Fruit fly (Drosophila melanogaster) whole organism, embryonic: ENCODE measurements around the gene CG11905.

Experiments
- ATbp ChIP-seq: fragments of 200-800 bp; sonication (Bioruptor generic); optimal IDR thresholded peaks from 2 replicates; lab custom pipeline; 2017; ENCODE audit warnings: missing biosample characterization, mild to moderate bottlenecking, missing genetic modification characterization, missing genetic modification reagents
- Awh ChIP-seq: fragments of 200-800 bp; sonication (Bioruptor generic); IDR thresholded peaks from 2 replicates; pipeline ENCODE4, ENCODE4 v1.3.6; 2022; ENCODE audit warnings: missing biosample characterization, missing genetic modification characterization
- B-H1 ChIP-seq: fragments of 200-800 bp; sonication (Bioruptor generic); IDR thresholded peaks from 3 replicates; pipeline ENCODE4 v1.3.6; 2022; ENCODE audit warnings: missing biosample characterization, missing genetic modification characterization
- Blimp-1 ChIP-seq: fragments of 200-800 bp; sonication (Bioruptor generic); optimal IDR thresholded peaks from 3 replicates; lab custom pipeline; 2018; ENCODE audit warnings: missing biosample characterization, missing genetic modification characterization, mild to moderate bottlenecking, moderate library complexity, missing genetic modification reagents
- CG10147 ChIP-seq: fragments of 200-800 bp; sonication (Bioruptor generic); optimal IDR thresholded peaks from 2 replicates; lab custom pipeline; 2019; ENCODE audit warnings: missing biosample characterization, mild to moderate bottlenecking, missing genetic modification characterization, moderate library complexity
- CG12769 ChIP-seq: fragments of 200-800 bp; sonication (Bioruptor generic); optimal IDR thresholded peaks from 2 replicates; lab custom pipeline; 2019; ENCODE audit warnings: missing biosample characterization, mild to moderate bottlenecking, missing genetic modification characterization, moderate library complexity
- CG13296 ChIP-seq: fragments of 200-800 bp; sonication (Bioruptor generic); optimal IDR thresholded peaks from 3 replicates; lab custom pipeline; 2018; ENCODE audit warnings: missing biosample characterization, mild to moderate bottlenecking, missing genetic modification characterization
- CG1529 ChIP-seq: fragments of 200-800 bp; sonication (Bioruptor generic); optimal IDR thresholded peaks from 3 replicates; lab custom pipeline; 2018; ENCODE audit warnings: missing biosample characterization, missing genetic modification characterization
- CG17186 ChIP-seq: fragments of 200-800 bp; sonication (Bioruptor generic); optimal IDR thresholded peaks from 3 replicates; lab custom pipeline; 2017; ENCODE audit warnings: missing biosample characterization, missing genetic modification reagents, missing genetic modification characterization
- CG17802 ChIP-seq: fragments of 200-800 bp; sonication (Bioruptor generic); optimal IDR thresholded peaks from 2 replicates; lab custom pipeline; 2018; ENCODE audit warnings: missing biosample characterization, mild to moderate bottlenecking, missing genetic modification characterization, moderate library complexity
- CG17829 ChIP-seq: fragments of 200-800 bp; optimal IDR thresholded peaks from 2 replicates; lab custom pipeline; 2019; ENCODE audit warnings: missing biosample characterization, mild to moderate bottlenecking, missing genetic modification characterization, moderate library complexity
- CG1792 ChIP-seq: fragments of 200-800 bp; sonication (Bioruptor generic); optimal IDR thresholded peaks from 2 replicates; lab custom pipeline; 2016; ENCODE audit warnings: missing biosample characterization, missing genetic modification characterization
- CG18476 ChIP-seq: fragments of 200-800 bp; sonication (Bioruptor generic); optimal IDR thresholded peaks from 2 replicates; lab custom pipeline; 2016; ENCODE audit warnings: missing biosample characterization, mild to moderate bottlenecking, missing genetic modification characterization
- CG2199 ChIP-seq: fragments of 200-800 bp; sonication (Bioruptor generic); IDR thresholded peaks from 3 replicates; pipeline ENCODE4 v1.3.6; 2022; ENCODE audit warnings: missing biosample characterization, missing genetic modification characterization
- CG2889 ChIP-seq: fragments of 200-800 bp; sonication (Bioruptor generic); IDR thresholded peaks from 3 replicates; pipeline ENCODE4 v1.3.6; 2022; ENCODE audit warnings: missing biosample characterization, missing genetic modification characterization
- CG31388 ChIP-seq: fragments of 200-800 bp; sonication (Bioruptor generic); optimal IDR thresholded peaks from 2 replicates; lab custom pipeline; 2016; ENCODE audit warnings: missing biosample characterization, missing genetic modification characterization
- CG32772 ChIP-seq: fragments of 200-800 bp; sonication (Bioruptor generic); IDR thresholded peaks from 2 replicates; pipeline ENCODE4 v1.3.6; 2022; ENCODE audit warnings: missing biosample characterization, missing genetic modification characterization
- CG42726 ChIP-seq: fragments of 200-800 bp; sonication (Bioruptor generic); IDR thresholded peaks from 2 replicates; pipeline ENCODE4 v1.3.6; 2022; ENCODE audit warnings: missing biosample characterization, missing genetic modification characterization; ENCODE audit not compliant: partially characterized antibody
- CG7745 ChIP-seq: fragments of 200-800 bp; sonication (Bioruptor generic); optimal IDR thresholded peaks from 2 replicates; lab custom pipeline; 2018; ENCODE audit warnings: missing biosample characterization, mild to moderate bottlenecking, missing genetic modification characterization, moderate library complexity
- CG8281 ChIP-seq: fragments of 200-800 bp; sonication (Bioruptor generic); optimal IDR thresholded peaks from 2 replicates; lab custom pipeline; 2018; ENCODE audit warnings: missing biosample characterization, mild to moderate bottlenecking, missing genetic modification characterization, moderate library complexity
- CG8944 ChIP-seq: fragments of 200-800 bp; sonication (Bioruptor generic); optimal IDR thresholded peaks from 3 replicates; lab custom pipeline; 2016; ENCODE audit warnings: missing biosample characterization, missing genetic modification characterization
- Dip2 ChIP-seq: fragments of 200-800 bp; sonication (Bioruptor generic); IDR thresholded peaks from 2 replicates; pipeline ENCODE4 v1.3.6; 2022; ENCODE audit warnings: missing biosample characterization, missing genetic modification characterization
- Drgx ChIP-seq: fragments of 200-800 bp; sonication (Bioruptor generic); IDR thresholded peaks from 2 replicates; pipeline ENCODE4 v1.3.6; 2022; ENCODE audit warnings: missing biosample characterization, missing genetic modification characterization
- H2.0 ChIP-seq: fragments of 200-800 bp; sonication (Bioruptor generic); IDR thresholded peaks from 2 replicates; pipeline ENCODE4 v1.3.6; 2022; ENCODE audit warnings: missing biosample characterization, missing genetic modification characterization
- HHEX ChIP-seq: fragments of 200-800 bp; sonication (Bioruptor generic); optimal IDR thresholded peaks from 3 replicates; lab custom pipeline; 2017; ENCODE audit warnings: missing biosample characterization, mild to moderate bottlenecking, missing genetic modification characterization, missing genetic modification reagents
- Hey ChIP-seq: fragments of 200-800 bp; sonication (Bioruptor generic); optimal IDR thresholded peaks from 3 replicates; lab custom pipeline; 2018; ENCODE audit warnings: missing biosample characterization, mild to moderate bottlenecking, missing genetic modification characterization
- Hr51 ChIP-seq, 2 experiments: fragments of 200-800 bp; sonication (Bioruptor generic); optimal IDR thresholded peaks; 2 replicates in 1 of 2; 3 replicates in 1 of 2; lab custom pipeline; 2016 to 2018; ENCODE audit warnings: missing biosample characterization in 2 of 2, missing genetic modification characterization in 2 of 2, mild to moderate bottlenecking in 1 of 2, moderate library complexity in 1 of 2
- Lim3 ChIP-seq: fragments of 200-800 bp; sonication (Bioruptor generic); IDR thresholded peaks from 2 replicates; pipeline ENCODE4 v1.3.6; 2022; ENCODE audit warnings: missing biosample characterization, missing genetic modification characterization
- Med ChIP-seq: fragments of 200-800 bp; sonication (Bioruptor generic); peaks from one replicate; lab custom pipeline; 2016; ENCODE audit warnings: missing biosample characterization, missing genetic modification characterization, mild to moderate bottlenecking, inconsistent platforms, moderate library complexity
- Oaz ChIP-seq: fragments of 200-800 bp; sonication (Bioruptor generic); IDR thresholded peaks from 2 replicates; pipeline ENCODE4 v1.3.6; 2022; ENCODE audit warnings: missing biosample characterization, missing genetic modification characterization
- Opbp ChIP-seq: fragments of 200-800 bp; sonication (Bioruptor generic); IDR thresholded peaks from 3 replicates; pipeline ENCODE4 v1.3.6; 2022; ENCODE audit warnings: missing biosample characterization, missing genetic modification characterization; ENCODE audit not compliant: partially characterized antibody
- YL-1 ChIP-seq: fragments of 200-800 bp; sonication (Bioruptor generic); optimal IDR thresholded peaks from 3 replicates; lab custom pipeline; 2017; ENCODE audit warnings: missing biosample characterization, mild to moderate bottlenecking, missing genetic modification characterization
- da ChIP-seq: fragments of 200-800 bp; sonication (Bioruptor generic); optimal IDR thresholded peaks from 2 replicates; lab custom pipeline; 2016; ENCODE audit warnings: missing biosample characterization, missing genetic modification characterization
- dm ChIP-seq: fragments of 200-800 bp; sonication (Bioruptor generic); optimal IDR thresholded peaks from 3 replicates; lab custom pipeline; 2016; ENCODE audit warnings: missing biosample characterization, missing genetic modification characterization
- insv ChIP-seq, 2 experiments: fragments of 200-800 bp; sonication (Bioruptor generic); optimal IDR thresholded peaks; 3 replicates each; lab custom pipeline; 2016 to 2018; ENCODE audit warnings: missing biosample characterization in 2 of 2, missing genetic modification characterization in 2 of 2
- nau ChIP-seq: fragments of 200-800 bp; sonication (Bioruptor generic); optimal IDR thresholded peaks from 3 replicates; lab custom pipeline; 2017; ENCODE audit warnings: missing biosample characterization, mild to moderate bottlenecking, missing genetic modification characterization, missing genetic modification reagents
- oc ChIP-seq: fragments of 200-800 bp; sonication (Bioruptor generic); optimal IDR thresholded peaks from 2 replicates; lab custom pipeline; 2018; ENCODE audit warnings: missing biosample characterization, mild to moderate bottlenecking, missing genetic modification characterization, moderate library complexity
- otp ChIP-seq: fragments of 200-800 bp; sonication (Bioruptor generic); IDR thresholded peaks from 3 replicates; pipeline ENCODE4, ENCODE4 v1.3.6; 2022; ENCODE audit warnings: missing biosample characterization, missing genetic modification characterization
- pnt ChIP-seq: fragments of 200-800 bp; sonication (Bioruptor generic); optimal IDR thresholded peaks from 3 replicates; lab custom pipeline; 2016; ENCODE audit warnings: missing biosample characterization, missing genetic modification characterization
- prd ChIP-seq, 3 experiments: fragments of >200 bp in 2 of 3; fragments of 200-800 bp in 1 of 3; sonication (Bioruptor generic) in 1 of 3; optimal IDR thresholded peaks in 2 of 3; IDR thresholded peaks in 1 of 3; 2 replicates in 2 of 3; 3 replicates in 1 of 3; pipeline versions ENCODE4 v1.3.6 to Lab custom; 2017 to 2022; ENCODE audit warnings: missing biosample characterization in 1 of 3, missing genetic modification characterization in 1 of 3
- pros ChIP-seq: fragments of 200-800 bp; sonication (Bioruptor generic); optimal IDR thresholded peaks from 3 replicates; lab custom pipeline; 2019; ENCODE audit warnings: missing biosample characterization, mild to moderate bottlenecking, missing genetic modification characterization, moderate library complexity
- ranshi ChIP-seq: fragments of 200-800 bp; sonication (Bioruptor generic); IDR thresholded peaks from 2 replicates; pipeline ENCODE4 v1.3.6; 2022; ENCODE audit warnings: missing biosample characterization, missing genetic modification characterization
- rib ChIP-seq: fragments of 200-800 bp; sonication (Bioruptor generic); IDR thresholded peaks from 2 replicates; pipeline ENCODE4 v1.3.6; 2022; ENCODE audit warnings: missing biosample characterization, missing genetic modification characterization
- sens-2 ChIP-seq: fragments of 200-800 bp; sonication (Bioruptor generic); IDR thresholded peaks from 2 replicates; pipeline ENCODE4 v1.3.6; 2022; ENCODE audit warnings: missing biosample characterization, missing genetic modification characterization
- sug ChIP-seq: fragments of 200-800 bp; optimal IDR thresholded peaks from 2 replicates; lab custom pipeline; 2019; ENCODE audit warnings: missing biosample characterization, mild to moderate bottlenecking, missing genetic modification characterization, moderate library complexity
- tgo ChIP-seq: fragments of 200-800 bp; sonication (Bioruptor generic); IDR thresholded peaks from 3 replicates; pipeline ENCODE4 v1.3.6; 2022; ENCODE audit warnings: missing biosample characterization, missing genetic modification characterization
- tio ChIP-seq: fragments of 200-800 bp; sonication (Bioruptor generic); optimal IDR thresholded peaks from 2 replicates; lab custom pipeline; 2017; ENCODE audit warnings: missing biosample characterization, missing genetic modification characterization, inconsistent platforms
- toy ChIP-seq: fragments of 200-800 bp; sonication (Bioruptor generic); IDR thresholded peaks from 2 replicates; pipeline ENCODE4 v1.3.6; 2022; ENCODE audit warnings: missing biosample characterization, missing genetic modification characterization
- vfl ChIP-seq: fragments of 200-800 bp; sonication (Bioruptor generic); optimal IDR thresholded peaks from 2 replicates; lab custom pipeline; 2016; ENCODE audit warnings: missing biosample characterization, missing genetic modification characterization
- vvl ChIP-seq: fragments of 200-800 bp; sonication (Bioruptor generic); IDR thresholded peaks from 2 replicates; pipeline ENCODE4 v1.3.6; 2022; ENCODE audit warnings: missing biosample characterization, missing genetic modification characterization

CG11905 gene

DNA sequence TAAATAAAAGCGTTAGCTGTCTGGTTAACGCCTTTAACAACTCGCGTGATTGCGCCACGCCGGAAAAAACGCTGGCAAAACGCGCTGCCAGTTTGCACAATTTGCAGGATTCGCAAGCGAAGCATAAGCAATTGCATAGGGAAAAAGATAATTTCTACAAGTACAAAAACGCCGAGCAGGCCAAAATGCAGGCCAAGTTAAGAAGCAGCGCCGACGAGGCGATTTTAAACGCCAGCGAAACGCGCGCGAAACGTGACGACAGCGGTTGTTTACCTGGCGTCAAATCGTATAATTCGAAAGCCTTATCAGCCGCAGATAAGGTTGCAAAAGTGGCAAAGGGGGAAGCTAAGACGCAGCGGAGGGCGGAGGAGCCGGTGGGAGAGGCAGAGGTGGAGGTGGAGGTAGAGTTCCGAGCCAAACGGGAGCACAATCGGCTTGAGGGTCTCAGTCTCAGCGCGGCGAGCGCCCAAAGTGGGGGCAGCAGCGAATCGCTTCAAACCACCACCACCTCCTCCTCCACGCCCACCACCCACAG, 45.8 kb upstream of the CG11905 start (continued):
- TF ChIP-seq Med (GFP tag; lab: Kevin White, UChicago) (peak; percentile 63), Hey (tag; lab: Kevin White, UChicago) (peak; percentile 39), Dip2 (no peak), CG18476 (GFP tag; lab: Kevin White, UChicago) (no peak), Drgx (GFP tag; lab: Robert Waterston, UW) (no peak), CG31388 (GFP tag; lab: Kevin White, UChicago) (no peak), CG12769 (peak; percentile 53), B-H1 (GFP tag; lab: Robert Waterston, UW) (no peak), dm (GFP tag; lab: Kevin White, UChicago) (no peak), Hr51 (GFP tag; optimal IDR thresholded peaks at IDR 0.05; lab: Kevin White, UChicago) (no peak), CG1529 (GFP tag; lab: Kevin White, UChicago) (no peak), rib (GFP tag; lab: Robert Waterston, UW) (0 out of 2 replicates have a peak, but pooled peaks have one; percentile 13), prd (optimal IDR thresholded peaks at IDR 0.05; lab: Kevin White, UChicago) (no peak), prd (GFP tag; IDR thresholded peaks at IDR 0.05; lab: Robert Waterston, UW) (no peak), CG8944 (GFP tag; lab: Kevin White, UChicago) (no peak), YL-1 (GFP tag; lab: Kevin White, UChicago) (no peak), tgo (GFP tag; lab: Robert Waterston, UW) (no peak), CG32772 (GFP tag; lab: Robert Waterston, UW) (no peak), tio (GFP tag; lab: Kevin White, UChicago) (no peak), ranshi (no peak), insv (GFP tag; optimal IDR thresholded peaks at IDR 0.05; lab: Kevin White, UChicago) (no peak), sens-2 (no peak), sug (tag; lab: Kevin White, UChicago) (peak; percentile 56), CG1792 (GFP tag; lab: Kevin White, UChicago) (no peak), CG2889 (GFP tag; lab: Robert Waterston, UW) (no peak), otp (GFP tag; lab: Robert Waterston, UW) (no peak), Oaz (GFP tag; lab: Robert Waterston, UW) (no peak)

DNA sequence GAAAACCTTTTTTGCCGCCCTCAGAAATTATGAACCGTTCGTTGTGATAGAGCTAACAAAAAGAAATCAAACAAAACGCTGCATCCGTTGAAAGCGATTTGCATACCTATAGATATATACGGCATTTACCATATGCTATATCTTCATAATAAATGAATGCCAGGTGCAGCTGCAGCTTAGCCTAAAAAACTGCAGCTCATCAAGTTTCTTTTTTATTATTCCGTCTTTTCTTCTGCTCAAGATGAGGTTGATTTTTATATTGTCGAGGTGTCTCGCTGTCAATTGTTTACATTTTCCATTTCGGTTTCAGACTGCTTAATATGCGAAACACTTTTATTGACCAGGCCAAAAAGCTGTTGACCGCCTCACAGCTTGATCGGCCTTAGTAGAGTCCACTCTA, 43.1 kb upstream of the CG11905 start:
- TF ChIP-seq CG7745 (tag; lab: Kevin White, UChicago): no peak
- no peak for TF ChIP-seq vfl (GFP tag; lab: Kevin White, UChicago)
- TF ChIP-seq CG17802 (tag; lab: Kevin White, UChicago): no peak
- no peak for TF ChIP-seq CG42726 (GFP tag; lab: Robert Waterston, UW)
- TF ChIP-seq CG13296 (GFP tag; lab: Kevin White, UChicago): no peak
- no peak for TF ChIP-seq H2.0 (GFP tag; lab: Robert Waterston, UW)
- TF ChIP-seq da: no peak
- no peak for TF ChIP-seq CG10147
- TF ChIP-seq toy (GFP tag; lab: Robert Waterston, UW): no peak
- no peak for TF ChIP-seq CG17186
- peak; percentile 39; the same call in 1 of the 2 replicates for TF ChIP-seq vvl
- no peak for TF ChIP-seq Opbp (GFP tag; lab: Robert Waterston, UW)
- 0 out of 2 replicates have a peak, but pooled peaks have one; percentile 15 for TF ChIP-seq Awh (GFP tag; lab: Robert Waterston, UW)
- no peak for TF ChIP-seq ATbp (GFP tag; lab: Kevin White, UChicago)
- TF ChIP-seq CG17829 (tag; lab: Kevin White, UChicago): no peak
- peak; percentile 16 for TF ChIP-seq Med (GFP tag; lab: Kevin White, UChicago)
- peak; percentile 0 for TF ChIP-seq Blimp-1
- TF ChIP-seq oc: peak; percentile 64
- no peak for TF ChIP-seq CG8281 (tag; lab: Kevin White, UChicago)
- no peak for TF ChIP-seq Lim3 (GFP tag; lab: Robert Waterston, UW)
- TF ChIP-seq HHEX (GFP tag; lab: Kevin White, UChicago): no peak
- peak; percentile 87 for TF ChIP-seq pros (GFP tag; lab: Kevin White, UChicago)
- no peak for TF ChIP-seq pnt (GFP tag; lab: Kevin White, UChicago)
- no peak for TF ChIP-seq nau (GFP tag; lab: Kevin White, UChicago)
- TF ChIP-seq insv (GFP tag; optimal IDR thresholded peaks at IDR 0.05; lab: Kevin White, UChicago): no peak
- TF ChIP-seq CG2199: no peak
